Worm (Caenorhabditis elegans) whole organism, L1 larva: Measurements from ENCODE around the gene F40G9.14.

Source experiments
- fos-1 ChIP-seq: fragments of 150-350 bp; optimal IDR thresholded peaks from 2 replicates; lab custom pipeline; 2014; ENCODE audit warnings: missing biosample characterization, missing genetic modification characterization
- sox-4 ChIP-seq: sonication (generic microtip); optimal IDR thresholded peaks from 2 replicates; lab custom pipeline; 2016; ENCODE audit warnings: missing genetic modification characterization, missing compliant biosample characterization
- tbx-2 ChIP-seq: sonication (generic microtip); optimal IDR thresholded peaks from 2 replicates; lab custom pipeline; 2016; ENCODE audit warnings: missing genetic modification characterization, missing compliant biosample characterization
- unc-130 ChIP-seq: fragments of 150-350 bp; optimal IDR thresholded peaks from 2 replicates; lab custom pipeline; 2017; ENCODE audit warnings: missing biosample characterization, missing genetic modification characterization, inconsistent platforms
- zag-1 ChIP-seq: fragments of 150-350 bp; optimal IDR thresholded peaks from 2 replicates; lab custom pipeline; 2014; ENCODE audit warnings: missing biosample characterization, missing genetic modification characterization

DNA sequence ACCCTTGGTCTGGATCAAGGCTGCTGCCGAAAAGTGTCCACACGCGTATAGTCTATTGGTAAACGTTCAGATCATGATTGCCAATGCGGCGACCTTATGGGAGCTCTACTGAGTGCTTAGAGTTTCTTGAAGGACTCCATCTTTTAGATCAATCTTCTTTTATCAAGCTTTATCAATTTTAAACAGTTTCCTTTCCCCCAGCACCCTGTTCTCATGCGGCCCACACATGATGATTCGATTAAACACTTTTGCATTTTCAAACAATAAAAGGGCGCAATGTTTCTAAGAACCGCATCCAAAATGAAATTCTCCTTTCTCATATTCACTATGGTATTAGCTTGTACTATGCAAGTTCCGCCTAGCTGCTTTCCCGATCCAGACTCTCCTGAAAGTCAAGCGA, 12.2 kb downstream of the F40G9.14 start, which contains the start of gene F40G9.7:
- no peak for TF ChIP-seq tbx-2 (tag; lab: Kevin White, UChicago)
- no peak for TF ChIP-seq unc-130 (tag; lab: Kevin White, UChicago)
- TF ChIP-seq fos-1 (tag; lab: Kevin White, UChicago) = no peak
- TF ChIP-seq zag-1 (tag; lab: Kevin White, UChicago) = no peak
- no peak for TF ChIP-seq sox-4 (tag; lab: Kevin White, UChicago)
